Worm (Caenorhabditis elegans) whole organism, midembryonic: ENCODE data around the gene ubl-1.
A peak's percentile ranks its signal among the peaks of the same experiment; 100 is the strongest.

Experiments used
- T22C8.4 ChIP-seq: fragments of 200-800 bp; sonication (Bioruptor generic); IDR thresholded peaks from 2 replicates; pipeline ENCODE4 v1.3.6; 2022; ENCODE audit warnings: missing genetic modification characterization, missing compliant biosample characterization
- cog-1 ChIP-seq: sonication (generic microtip); optimal IDR thresholded peaks from 2 replicates; lab custom pipeline; 2016; ENCODE audit warnings: missing genetic modification characterization, missing compliant biosample characterization
- flt-1 ChIP-seq: fragments of 200-800 bp; sonication (Bioruptor generic); IDR thresholded peaks from 2 replicates; pipeline ENCODE4 v1.3.6; 2022; ENCODE audit warnings: missing genetic modification characterization, missing compliant biosample characterization
- klf-2 ChIP-seq: fragments of 200-800 bp; sonication (Bioruptor generic); conservative IDR thresholded peaks from 2 replicates; pipeline ENCODE4 v1.3.6; 2022; ENCODE audit warnings: missing genetic modification reagents, missing genetic modification characterization, missing compliant biosample characterization
- med-1 ChIP-seq: sonication (generic microtip); optimal IDR thresholded peaks from 2 replicates; lab custom pipeline; 2017; ENCODE audit warnings: missing genetic modification characterization, mild to moderate bottlenecking, missing compliant biosample characterization, antibody characterized with exemption, missing genetic modification reagents; ENCODE audit not compliant: insufficient read depth
- ref-1 ChIP-seq: fragments of 200-800 bp; sonication (Bioruptor generic); conservative IDR thresholded peaks from 2 replicates; pipeline ENCODE4 v1.3.6; 2022; ENCODE audit warnings: missing genetic modification reagents, missing genetic modification characterization, missing compliant biosample characterization
- tab-1 ChIP-seq: fragments of 200-800 bp; sonication (Bioruptor generic); IDR thresholded peaks from 2 replicates; pipeline ENCODE4 v1.3.6; 2022; ENCODE audit warnings: missing genetic modification characterization, missing compliant biosample characterization
- ztf-23 ChIP-seq: fragments of 200-800 bp; sonication (Bioruptor generic); IDR thresholded peaks from 2 replicates; pipeline ENCODE4 v1.3.6; 2022; ENCODE audit warnings: missing genetic modification reagents, missing genetic modification characterization, missing compliant biosample characterization
- ztf-29 ChIP-seq: fragments of 200-800 bp; sonication (Bioruptor generic); IDR thresholded peaks from 2 replicates; pipeline ENCODE4 v1.3.6; 2022; ENCODE audit warnings: missing genetic modification reagents, missing genetic modification characterization, missing compliant biosample characterization

Gene ubl-1

DNA sequence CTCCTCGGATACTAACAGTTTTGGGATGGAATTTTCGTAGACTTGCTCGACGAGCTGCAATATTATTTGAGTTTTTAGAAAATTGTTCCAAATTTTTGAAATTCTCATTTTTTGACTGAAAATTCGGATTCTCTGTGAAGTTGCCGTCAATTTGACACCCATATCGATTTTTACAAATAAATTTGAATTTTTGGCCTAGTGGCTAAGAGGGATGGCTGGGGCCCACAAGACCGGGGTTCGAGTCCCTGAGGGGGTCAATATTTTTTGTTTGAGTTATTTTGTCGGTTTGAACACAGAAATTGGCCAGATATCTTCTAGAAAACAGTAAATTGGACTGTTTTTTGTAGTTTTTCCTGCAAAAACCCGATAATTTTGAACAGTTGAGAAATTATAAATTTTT lies 42.5 kb downstream of the ubl-1 start:
- no peak for TF ChIP-seq med-1
- no peak for TF ChIP-seq ref-1 (GFP tag; lab: Robert Waterston, UW)
- no peak for TF ChIP-seq tab-1
- TF ChIP-seq klf-2 (GFP tag; lab: Robert Waterston, UW), result no peak
- no peak for TF ChIP-seq flt-1 (GFP tag; lab: Robert Waterston, UW)
- no peak for TF ChIP-seq cog-1 (tag; lab: Kevin White, UChicago)
- TF ChIP-seq ztf-29 (GFP tag; lab: Robert Waterston, UW), result no peak

DNA sequence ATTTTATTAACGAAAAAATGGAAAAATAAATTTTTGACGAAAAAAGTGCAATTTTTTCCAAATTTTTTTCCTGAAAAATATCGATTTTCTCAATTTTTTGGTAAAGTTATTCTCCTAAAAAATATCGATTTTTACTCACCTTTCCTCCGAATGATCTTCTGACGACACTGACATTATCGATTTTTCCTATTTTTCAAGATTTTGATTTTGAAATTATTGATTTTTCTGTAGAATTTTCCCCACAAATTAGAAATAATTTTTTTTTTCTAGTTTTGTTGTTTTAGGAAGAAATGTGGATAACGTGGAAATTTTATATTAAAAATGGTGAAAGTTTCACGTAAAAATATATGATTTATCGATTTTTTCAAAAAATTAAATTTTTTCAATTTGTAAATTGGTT lies 43.4 kb downstream of the ubl-1 start:
- TF ChIP-seq flt-1 (GFP tag; lab: Robert Waterston, UW) (no peak), T22C8.4 (no peak; the same call in 1 of the 2 replicates), tab-1 (no peak), cog-1 (tag; lab: Kevin White, UChicago) (no peak), klf-2 (GFP tag; lab: Robert Waterston, UW) (no peak), med-1 (no peak)

DNA sequence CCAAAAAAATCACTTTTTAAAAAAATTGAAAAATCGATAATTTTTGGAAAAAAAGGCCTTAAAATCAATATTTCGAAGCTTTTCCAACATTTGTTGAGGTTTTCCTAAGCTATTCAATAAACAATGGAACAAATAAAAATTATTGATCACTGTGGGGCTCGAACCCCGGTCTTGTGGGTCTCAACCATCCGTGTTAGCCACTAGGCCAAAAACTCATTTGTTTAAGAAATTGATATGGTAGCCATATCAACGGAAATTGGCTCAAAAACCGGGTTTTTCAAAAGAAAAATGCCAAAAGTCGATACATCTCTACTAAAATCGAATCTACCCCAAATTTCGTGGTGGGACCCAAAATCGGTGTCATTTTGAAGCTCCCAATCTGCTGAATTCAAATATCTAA lies 43.9 kb downstream of the ubl-1 start:
- TF ChIP-seq ref-1 (GFP tag; lab: Robert Waterston, UW) (no peak), tab-1 (no peak), ztf-23 (GFP tag; lab: Robert Waterston, UW) (no peak), med-1 (no peak), cog-1 (tag; lab: Kevin White, UChicago) (no peak), klf-2 (GFP tag; lab: Robert Waterston, UW) (no peak), T22C8.4 (no peak), ztf-29 (GFP tag; lab: Robert Waterston, UW) (no peak), flt-1 (GFP tag; lab: Robert Waterston, UW) (no peak)

DNA sequence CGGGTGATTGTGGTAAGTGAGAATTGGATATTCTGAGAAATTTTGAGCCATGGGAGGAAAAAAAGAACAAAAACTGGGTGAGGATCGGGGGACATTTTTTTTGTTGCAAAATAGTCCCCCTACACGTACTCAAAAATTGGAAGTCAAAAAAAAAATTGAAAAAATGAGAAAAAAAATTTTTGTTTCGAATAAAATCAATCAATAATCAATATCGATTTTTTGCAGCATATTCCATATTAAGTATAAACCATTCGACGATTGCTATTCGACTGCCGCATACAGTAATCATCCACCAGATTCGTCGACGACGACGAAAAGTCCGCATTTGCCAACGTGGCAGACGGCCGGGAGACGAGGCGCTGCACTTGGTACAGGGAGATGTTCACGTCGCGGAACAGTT lies 44.5 kb downstream of the ubl-1 start:
- TF ChIP-seq T22C8.4, result peak; percentile 64
- no peak for TF ChIP-seq med-1

DNA sequence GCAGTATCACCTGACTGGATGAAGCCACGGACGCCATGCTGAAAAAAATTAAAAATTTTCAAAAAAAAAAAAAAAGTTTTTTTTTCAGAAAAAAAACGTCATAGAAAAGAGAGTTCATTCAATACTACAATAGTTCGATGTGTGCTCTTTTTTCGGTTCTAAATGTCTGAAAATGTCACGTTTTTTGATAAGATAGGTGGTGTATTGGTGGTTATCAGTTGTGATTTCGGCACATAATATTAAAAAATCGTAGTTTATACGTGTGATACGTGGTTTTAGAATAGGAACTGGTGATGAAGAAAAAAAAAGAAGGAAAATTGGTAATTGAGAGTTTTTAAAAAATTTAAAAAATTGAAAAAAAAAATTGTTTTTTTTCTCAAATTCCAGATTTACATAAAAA lies 48.9 kb downstream of the ubl-1 start:
- TF ChIP-seq ztf-23 (GFP tag; lab: Robert Waterston, UW), result no peak
- no peak for TF ChIP-seq med-1
- TF ChIP-seq flt-1 (GFP tag; lab: Robert Waterston, UW), result no peak
- TF ChIP-seq T22C8.4, result no peak
- TF ChIP-seq ztf-29 (GFP tag; lab: Robert Waterston, UW), result no peak
- TF ChIP-seq tab-1, result no peak
- no peak for TF ChIP-seq ref-1 (GFP tag; lab: Robert Waterston, UW)
- no peak for TF ChIP-seq klf-2 (GFP tag; lab: Robert Waterston, UW)
- no peak for TF ChIP-seq cog-1 (tag; lab: Kevin White, UChicago)
